Fruit fly (Drosophila melanogaster) whole organism, embryonic: Measurements from ENCODE around the gene CG6912.

Source experiments
- Asciz ChIP-seq: fragments of 200-800 bp; sonication (Bioruptor generic); optimal IDR thresholded peaks from 2 replicates; lab custom pipeline; 2017; ENCODE audit warnings: missing biosample characterization, mild to moderate bottlenecking, missing genetic modification characterization, missing genetic modification reagents
- Atf3 ChIP-seq: fragments of 200-800 bp; sonication (Bioruptor generic); optimal IDR thresholded peaks from 3 replicates; lab custom pipeline; 2016; ENCODE audit warnings: missing biosample characterization, missing genetic modification characterization
- Bdp1 ChIP-seq: fragments of 200-800 bp; sonication (Bioruptor generic); optimal IDR thresholded peaks from 3 replicates; lab custom pipeline; 2016; ENCODE audit warnings: missing biosample characterization, missing genetic modification characterization
- Blimp-1 ChIP-seq: fragments of 200-800 bp; sonication (Bioruptor generic); optimal IDR thresholded peaks from 3 replicates; lab custom pipeline; 2018; ENCODE audit warnings: missing biosample characterization, missing genetic modification characterization, mild to moderate bottlenecking, moderate library complexity, missing genetic modification reagents
- CG10431 ChIP-seq: fragments of 200-800 bp; sonication (Bioruptor generic); optimal IDR thresholded peaks from 3 replicates; lab custom pipeline; 2018; ENCODE audit warnings: missing biosample characterization, mild to moderate bottlenecking, missing genetic modification characterization
- CG11398 ChIP-seq: fragments of 200-800 bp; sonication (Bioruptor generic); optimal IDR thresholded peaks from 2 replicates; lab custom pipeline; 2016; ENCODE audit warnings: missing biosample characterization, missing genetic modification characterization
- CG12104 ChIP-seq: fragments of 200-800 bp; sonication (Bioruptor generic); optimal IDR thresholded peaks from 3 replicates; lab custom pipeline; 2016; ENCODE audit warnings: missing biosample characterization, missing genetic modification characterization
- CG13123 ChIP-seq: fragments of 200-800 bp; sonication (Bioruptor generic); optimal IDR thresholded peaks from 2 replicates; lab custom pipeline; 2016; ENCODE audit warnings: missing biosample characterization, missing genetic modification characterization
- CG14441 ChIP-seq: fragments of 200-800 bp; sonication (Bioruptor generic); IDR thresholded peaks from 2 replicates; pipeline ENCODE4 v1.3.6; 2022; ENCODE audit warnings: missing biosample characterization, missing genetic modification characterization
- CG15479 ChIP-seq: fragments of 200-800 bp; sonication (Bioruptor generic); optimal IDR thresholded peaks from 3 replicates; lab custom pipeline; 2019; ENCODE audit warnings: missing biosample characterization, mild to moderate bottlenecking, missing genetic modification characterization, moderate library complexity
- CG15601 ChIP-seq: fragments of 200-800 bp; sonication (Bioruptor generic); optimal IDR thresholded peaks from 3 replicates; lab custom pipeline; 2019; ENCODE audit warnings: missing biosample characterization, mild to moderate bottlenecking, missing genetic modification characterization, moderate library complexity
- CG1792 ChIP-seq: fragments of 200-800 bp; sonication (Bioruptor generic); optimal IDR thresholded peaks from 2 replicates; lab custom pipeline; 2016; ENCODE audit warnings: missing biosample characterization, missing genetic modification characterization
- CG2202 ChIP-seq: fragments of 200-800 bp; sonication (Bioruptor generic); optimal IDR thresholded peaks from 2 replicates; lab custom pipeline; 2018; ENCODE audit warnings: missing biosample characterization, mild to moderate bottlenecking, missing genetic modification characterization
- CG31365 ChIP-seq: fragments of 200-800 bp; sonication (Bioruptor generic); optimal IDR thresholded peaks from 2 replicates; lab custom pipeline; 2018; ENCODE audit warnings: missing biosample characterization, mild to moderate bottlenecking, missing genetic modification characterization
- CG34376 ChIP-seq: fragments of 200-800 bp; sonication (Bioruptor generic); optimal IDR thresholded peaks from 2 replicates; lab custom pipeline; 2018; ENCODE audit warnings: missing biosample characterization, mild to moderate bottlenecking, missing genetic modification characterization
- CG4707 ChIP-seq: fragments of 200-800 bp; sonication (Bioruptor generic); optimal IDR thresholded peaks from 2 replicates; lab custom pipeline; 2018; ENCODE audit warnings: missing biosample characterization, mild to moderate bottlenecking, missing genetic modification characterization, moderate library complexity
- CG6683 ChIP-seq: fragments of 200-800 bp; sonication (Bioruptor generic); optimal IDR thresholded peaks from 2 replicates; lab custom pipeline; 2017; ENCODE audit warnings: missing biosample characterization, mild to moderate bottlenecking, missing genetic modification characterization, missing genetic modification reagents
- CG6854 ChIP-seq: fragments of 200-800 bp; sonication (Bioruptor generic); optimal IDR thresholded peaks from 3 replicates; lab custom pipeline; 2017; ENCODE audit warnings: missing biosample characterization, mild to moderate bottlenecking, missing genetic modification characterization
- CG7987 ChIP-seq: fragments of 200-800 bp; sonication (Bioruptor generic); optimal IDR thresholded peaks from 2 replicates; lab custom pipeline; 2018; ENCODE audit warnings: missing biosample characterization, mild to moderate bottlenecking, missing genetic modification characterization, moderate library complexity
- CG8290 ChIP-seq, 3 experiments: fragments of 200-800 bp; sonication (Bioruptor generic); optimal IDR thresholded peaks; 2 replicates each; lab custom pipeline; 2016 to 2019; ENCODE audit warnings: missing biosample characterization in 3 of 3, missing genetic modification characterization in 3 of 3, mild to moderate bottlenecking in 2 of 3, moderate library complexity in 1 of 3
- CG9727 ChIP-seq: fragments of 200-800 bp; sonication (Bioruptor generic); optimal IDR thresholded peaks from 3 replicates; lab custom pipeline; 2017; ENCODE audit warnings: missing biosample characterization, mild to moderate bottlenecking, missing genetic modification characterization
- CkIIα-i1 ChIP-seq: fragments of 200-800 bp; sonication (Bioruptor generic); IDR thresholded peaks from 2 replicates; pipeline ENCODE4 v1.3.6; 2022; ENCODE audit warnings: missing biosample characterization, missing genetic modification characterization
- Gsc ChIP-seq: fragments of 200-800 bp; sonication (Bioruptor generic); IDR thresholded peaks from 2 replicates; pipeline ENCODE4 v1.3.6; 2022; ENCODE audit warnings: missing biosample characterization, missing genetic modification characterization
- Hmr ChIP-seq: fragments of 200-800 bp; sonication (Bioruptor generic); optimal IDR thresholded peaks from 3 replicates; lab custom pipeline; 2017; ENCODE audit warnings: mild to moderate bottlenecking, missing biosample characterization, missing genetic modification reagents, missing genetic modification characterization
- Jarid2 ChIP-seq: fragments of 200-800 bp; sonication (Bioruptor generic); optimal IDR thresholded peaks from 3 replicates; lab custom pipeline; 2017; ENCODE audit warnings: mild to moderate bottlenecking, missing biosample characterization, missing genetic modification reagents, missing genetic modification characterization
- Lpt ChIP-seq: fragments of >200 bp; optimal IDR thresholded peaks from 2 replicates; lab custom pipeline; 2018; ENCODE audit warnings: missing biosample characterization, missing genetic modification characterization
- MTF-1 ChIP-seq: fragments of 200-800 bp; sonication (Bioruptor generic); optimal IDR thresholded peaks from 2 replicates; lab custom pipeline; 2018; ENCODE audit warnings: missing biosample characterization, mild to moderate bottlenecking, missing genetic modification characterization, borderline replicate concordance
- NC2β ChIP-seq: fragments of 200-800 bp; sonication (Bioruptor generic); optimal IDR thresholded peaks from 2 replicates; lab custom pipeline; 2016; ENCODE audit warnings: missing biosample characterization, missing genetic modification characterization
- Oli ChIP-seq: fragments of 200-800 bp; sonication (Bioruptor generic); optimal IDR thresholded peaks from 2 replicates; lab custom pipeline; 2018; ENCODE audit warnings: missing biosample characterization, mild to moderate bottlenecking, missing genetic modification characterization, moderate library complexity
- Ravus ChIP-seq: fragments of 200-800 bp; sonication (Bioruptor generic); IDR thresholded peaks from 2 replicates; pipeline ENCODE4 v1.3.6; 2022; ENCODE audit warnings: missing biosample characterization, missing genetic modification characterization
- Rfx ChIP-seq: fragments of 200-800 bp; sonication (Bioruptor generic); IDR thresholded peaks from 2 replicates; pipeline ENCODE4 v1.3.6; 2022; ENCODE audit warnings: missing biosample characterization, missing genetic modification characterization
- Ssrp ChIP-seq: fragments of 200-800 bp; sonication (Bioruptor generic); optimal IDR thresholded peaks from 2 replicates; lab custom pipeline; 2018; ENCODE audit warnings: missing biosample characterization, mild to moderate bottlenecking, missing genetic modification characterization, moderate library complexity
- Vsx1 ChIP-seq: fragments of 200-800 bp; sonication (Bioruptor generic); optimal IDR thresholded peaks from 2 replicates; lab custom pipeline; 2017; ENCODE audit warnings: missing biosample characterization, mild to moderate bottlenecking, missing genetic modification characterization, missing genetic modification reagents
- al ChIP-seq: fragments of 200-800 bp; sonication (Bioruptor generic); IDR thresholded peaks from 2 replicates; pipeline ENCODE4 v1.3.6; 2022; ENCODE audit warnings: missing biosample characterization, missing genetic modification characterization
- caup ChIP-seq: fragments of 200-800 bp; sonication (Bioruptor generic); optimal IDR thresholded peaks from 3 replicates; lab custom pipeline; 2017; ENCODE audit warnings: missing biosample characterization, mild to moderate bottlenecking, missing genetic modification characterization, moderate library complexity; ENCODE audit not compliant: severe bottlenecking
- ewg ChIP-seq: fragments of 200-800 bp; sonication (Bioruptor generic); optimal IDR thresholded peaks from 3 replicates; lab custom pipeline; 2017; ENCODE audit warnings: mild to moderate bottlenecking, missing biosample characterization, missing genetic modification reagents, missing genetic modification characterization
- exex ChIP-seq: fragments of 200-800 bp; sonication (Bioruptor generic); optimal IDR thresholded peaks from 4 replicates; lab custom pipeline; 2018; ENCODE audit warnings: missing biosample characterization, mild to moderate bottlenecking, missing genetic modification characterization, moderate library complexity
- gem ChIP-seq: fragments of 200-800 bp; sonication (Bioruptor generic); optimal IDR thresholded peaks from 2 replicates; lab custom pipeline; 2019; ENCODE audit warnings: missing biosample characterization, mild to moderate bottlenecking, missing genetic modification characterization, moderate library complexity
- jigr1 ChIP-seq: fragments of 200-800 bp; sonication (Bioruptor generic); IDR thresholded peaks from 3 replicates; pipeline ENCODE4 v1.3.6; 2022; ENCODE audit warnings: missing biosample characterization, missing genetic modification characterization
- onecut ChIP-seq: fragments of 200-800 bp; sonication (Bioruptor generic); IDR thresholded peaks from 2 replicates; pipeline ENCODE4 v1.3.6; 2022; ENCODE audit warnings: missing biosample characterization, missing genetic modification characterization
- prd ChIP-seq, 3 experiments: fragments of >200 bp in 2 of 3; fragments of 200-800 bp in 1 of 3; sonication (Bioruptor generic) in 1 of 3; optimal IDR thresholded peaks in 2 of 3; IDR thresholded peaks in 1 of 3; 2 replicates in 2 of 3; 3 replicates in 1 of 3; pipeline versions ENCODE4 v1.3.6 to Lab custom; 2017 to 2022; ENCODE audit warnings: missing biosample characterization in 1 of 3, missing genetic modification characterization in 1 of 3
- sd ChIP-seq: fragments of 200-800 bp; sonication (Bioruptor generic); optimal IDR thresholded peaks from 3 replicates; lab custom pipeline; 2018; ENCODE audit warnings: missing biosample characterization, mild to moderate bottlenecking, missing genetic modification characterization, moderate library complexity
- sens ChIP-seq: fragments of 200-800 bp; sonication (Bioruptor generic); peaks from one replicate; lab custom pipeline; 2016; ENCODE audit warnings: missing biosample characterization, missing genetic modification characterization
- seq ChIP-seq: fragments of 200-800 bp; sonication (Bioruptor generic); IDR thresholded peaks from 2 replicates; pipeline ENCODE4 v1.3.6; 2022; ENCODE audit warnings: missing biosample characterization, missing genetic modification characterization
- sug ChIP-seq: fragments of 200-800 bp; optimal IDR thresholded peaks from 2 replicates; lab custom pipeline; 2019; ENCODE audit warnings: missing biosample characterization, mild to moderate bottlenecking, missing genetic modification characterization, moderate library complexity
- wek ChIP-seq: fragments of 200-800 bp; sonication (Bioruptor generic); optimal IDR thresholded peaks from 3 replicates; lab custom pipeline; 2018; ENCODE audit warnings: missing biosample characterization, mild to moderate bottlenecking, missing genetic modification characterization, moderate library complexity
- zen ChIP-seq: fragments of 200-800 bp; sonication (Bioruptor generic); optimal IDR thresholded peaks from 3 replicates; lab custom pipeline; 2018; ENCODE audit warnings: missing biosample characterization, mild to moderate bottlenecking, missing genetic modification characterization, moderate library complexity

The CG6912 gene

dm6 chr3R:15089250-15089921, 47.4 kb downstream of the CG6912 start (continued):
- TF ChIP-seq Vsx1 (GFP tag; lab: Kevin White, UChicago) (peak; percentile 60), sens (GFP tag; lab: Kevin White, UChicago) (peak; percentile 94), CG2202 (tag; lab: Kevin White, UChicago) (peak; percentile 70), al (GFP tag; lab: Robert Waterston, UW) (no peak), CG11398 (GFP tag; lab: Kevin White, UChicago) (peak; percentile 9), Bdp1 (GFP tag; lab: Kevin White, UChicago) (peak; percentile 10), CG6683 (GFP tag; lab: Kevin White, UChicago) (peak; percentile 41), CG1792 (GFP tag; lab: Kevin White, UChicago) (no peak), CG12104 (peak; percentile 46), CG8290 (GFP tag; optimal IDR thresholded peaks at IDR 0.05; lab: Kevin White, UChicago) (no peak), CG8290 (tag; optimal IDR thresholded peaks at IDR 0.05; lab: Kevin White, UChicago) (peak in 1 of 2 experiments; percentile 67), CG9727 (GFP tag; lab: Kevin White, UChicago) (peak; percentile 53), sd (tag; lab: Kevin White, UChicago) (peak; percentile 68), Hmr (peak; percentile 57), Ravus (no peak), CG10431 (GFP tag; lab: Kevin White, UChicago) (peak; percentile 68), CG7987 (peak; percentile 69), CG6854 (GFP tag; lab: Kevin White, UChicago) (peak; percentile 60), wek (GFP tag; lab: Kevin White, UChicago) (peak; percentile 27), ewg (GFP tag; lab: Kevin White, UChicago) (no peak), gem (tag; lab: Kevin White, UChicago) (peak; percentile 33), CG15601 (tag; lab: Kevin White, UChicago) (peak; percentile 76), MTF-1 (GFP tag; lab: Kevin White, UChicago) (peak; percentile 59), Atf3 (GFP tag; lab: Kevin White, UChicago) (no peak), CG15479 (GFP tag; lab: Kevin White, UChicago) (no peak), CkIIα-i1 (no peak), prd (optimal IDR thresholded peaks at IDR 0.05; lab: Kevin White, UChicago) (no peak), prd (GFP tag; IDR thresholded peaks at IDR 0.05; lab: Robert Waterston, UW) (peak; percentile 50; the same call in 2 of the 3 replicates), NC2β (GFP tag; lab: Kevin White, UChicago) (peak; percentile 46), onecut (GFP tag; lab: Robert Waterston, UW) (peak; percentile 24; the same call in 1 of the 2 replicates), CG34376 (GFP tag; lab: Kevin White, UChicago) (peak; percentile 59), sug (tag; lab: Kevin White, UChicago) (peak; percentile 50), jigr1 (GFP tag; lab: Robert Waterston, UW) (no peak), CG31365 (tag; lab: Kevin White, UChicago) (peak; percentile 48), seq (GFP tag; lab: Robert Waterston, UW) (peak; percentile 10; the same call in 1 of the 2 replicates), Lpt (no peak), Ssrp (peak; percentile 6), Rfx (peak; percentile 33; the same call in 1 of the 2 replicates), Asciz (peak; percentile 62), Gsc (GFP tag; lab: Robert Waterston, UW) (no peak), Jarid2 (GFP tag; lab: Kevin White, UChicago) (peak; percentile 5), zen (tag; lab: Kevin White, UChicago) (peak; percentile 3), Blimp-1 (GFP tag; lab: Kevin White, UChicago) (peak; percentile 60), exex (tag; lab: Kevin White, UChicago) (peak; percentile 69), CG4707 (peak; percentile 62), caup (GFP tag; lab: Kevin White, UChicago) (peak; percentile 61), CG14441 (GFP tag; lab: Robert Waterston, UW) (no peak; the same call in 1 of the 2 replicates), CG13123 (GFP tag; lab: Kevin White, UChicago) (peak; percentile 35), Oli (tag; lab: Kevin White, UChicago) (no peak)
